Fruit fly (Drosophila melanogaster): Measurements from ENCODE around the gene meep.

DNA sequence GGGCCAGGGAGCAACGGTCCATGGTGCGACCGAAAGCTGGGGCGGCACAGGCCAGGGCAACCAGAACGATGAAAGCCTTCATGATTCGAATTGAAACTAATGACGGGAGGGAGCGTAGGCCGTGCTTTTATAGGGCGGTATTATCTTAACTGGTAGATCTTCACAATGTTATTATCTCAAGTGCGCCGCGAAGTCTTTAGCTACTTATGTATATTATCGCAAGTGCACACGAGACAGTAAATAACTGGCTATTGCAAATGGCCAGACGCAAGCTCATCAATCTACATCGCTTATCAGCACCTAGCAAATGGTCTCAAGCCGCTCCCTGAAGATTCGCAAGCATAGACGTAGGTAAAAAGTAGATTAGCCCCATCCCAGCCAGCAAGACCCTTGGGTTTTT, 8.3 kb upstream of the meep start, which contains the start of gene LysD:
- no peak for TF ChIP-seq CTCF (optimal IDR thresholded peaks at IDR 0.05)
- TF ChIP-seq CG8478 (optimal IDR thresholded peaks at IDR 0.05), result no peak

Data from S2 (cell line).